Worm (Caenorhabditis elegans): ENCODE results near the gene VF13D12L.3.
"Not testable (repeated sequence)": the region's sequence is repeated elsewhere in the genome, so short reads cannot be mapped to it uniquely, and the experiment has no call there.

Gene VF13D12L.3

DNA sequence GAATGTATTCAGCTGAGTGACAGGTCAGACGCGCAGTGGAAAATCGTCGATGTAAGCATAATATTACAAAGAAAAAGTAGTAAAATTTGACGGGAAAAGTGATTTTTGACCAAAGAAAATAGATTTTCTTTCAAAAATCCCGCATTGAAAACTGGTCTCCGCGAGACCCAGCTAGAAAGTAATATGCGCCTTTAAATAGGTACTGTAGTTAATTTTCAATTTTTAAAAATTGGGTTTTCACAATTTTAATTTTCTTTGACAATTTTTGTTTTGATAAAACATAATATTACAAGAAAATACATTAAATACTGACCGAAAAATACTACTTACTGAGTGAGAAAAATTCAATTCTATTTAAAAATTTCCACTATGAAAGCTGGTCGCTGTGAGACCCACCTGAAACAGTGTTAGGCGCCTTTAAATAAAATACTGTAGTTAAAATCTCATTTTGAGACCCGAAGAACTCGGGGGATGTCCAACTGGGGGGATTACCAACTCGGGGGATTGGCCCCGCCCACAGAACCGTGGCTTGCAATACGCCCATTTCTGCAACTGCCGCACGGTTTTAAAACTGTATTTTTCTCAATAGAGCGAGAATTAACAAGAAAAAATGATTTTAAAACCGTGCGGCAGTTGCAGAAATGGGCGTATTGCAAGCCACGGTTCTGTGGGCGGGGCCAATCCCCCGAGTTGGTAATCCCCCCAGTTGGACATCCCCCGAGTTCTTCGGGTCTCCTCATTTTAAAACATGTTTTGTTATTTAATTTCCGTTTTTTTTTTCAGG lies 10.5 kb upstream of the VF13D12L.3 start, which contains the start of gene tars-1:
TSS of gene tars-1 (minus strand) at position 497 of the 784 bp plus-strand sequence.
- TF ChIP-seq ceh-91 (GFP tag; IDR thresholded peaks at IDR 0.05) = peak; percentile 69
- peak; percentile 48 for TF ChIP-seq snpc-3.4 (tag; optimal IDR thresholded peaks at IDR 0.05)
- TF ChIP-seq dox-1 (GFP tag; IDR thresholded peaks at IDR 0.05) = peak; percentile 41; the same call in 1 of the 2 replicates
- TF ChIP-seq madf-8 (GFP tag; conservative IDR thresholded peaks at IDR 0.05) = peak; percentile 81
- TF ChIP-seq D2030.7 (GFP tag; IDR thresholded peaks at IDR 0.05) = peak; percentile 75
- TF ChIP-seq lin-26 (GFP tag; IDR thresholded peaks at IDR 0.05) = peak; percentile 23; the same call in 1 of the 2 replicates
- peak; percentile 93 for TF ChIP-seq madf-6 (GFP tag; IDR thresholded peaks at IDR 0.05)
- TF ChIP-seq cebp-1 (GFP tag; IDR thresholded peaks at IDR 0.05) = not testable (repeated sequence)
- TF ChIP-seq cebp-1 (tag; optimal IDR thresholded peaks at IDR 0.05) = peak; percentile 1
- TF ChIP-seq ztf-18 (tag; optimal IDR thresholded peaks at IDR 0.05) = peak; percentile 15
- peak; percentile 14 for TF ChIP-seq F49E8.2 (tag; optimal IDR thresholded peaks at IDR 0.05; ENCODE audit: insufficient read depth)
- peak; percentile 80 for TF ChIP-seq ceh-100 (GFP tag; IDR thresholded peaks at IDR 0.05)
- 0 out of 2 replicates have a peak, but pooled peaks have one; percentile 9 for TF ChIP-seq egrh-3 (GFP tag; IDR thresholded peaks at IDR 0.05)
- TF ChIP-seq nhr-80 (tag; optimal IDR thresholded peaks at IDR 0.05) = peak; percentile 20
- peak; percentile 83 for TF ChIP-seq xnd-1 (tag; optimal IDR thresholded peaks at IDR 0.05)
- TF ChIP-seq dpl-1 (GFP tag; optimal IDR thresholded peaks at IDR 0.05) = peak; percentile 46
- peak; percentile 85 for TF ChIP-seq efl-1 (GFP tag; optimal IDR thresholded peaks at IDR 0.05)
- peak; percentile 77 for TF ChIP-seq mcd-1 (GFP tag; IDR thresholded peaks at IDR 0.05)
- TF ChIP-seq lin-54 (GFP tag; optimal IDR thresholded peaks at IDR 0.05) = peak; percentile 40
- TF ChIP-seq lsl-1 (GFP tag; optimal IDR thresholded peaks at IDR 0.05) = peak; percentile 95
- peak; percentile 93 for TF ChIP-seq F33H1.4 (GFP tag; IDR thresholded peaks at IDR 0.05)
- peak; percentile 26; the same call in 1 of the 2 replicates for TF ChIP-seq C06A6.2 (GFP tag; conservative IDR thresholded peaks at IDR 0.05)

DNA sequence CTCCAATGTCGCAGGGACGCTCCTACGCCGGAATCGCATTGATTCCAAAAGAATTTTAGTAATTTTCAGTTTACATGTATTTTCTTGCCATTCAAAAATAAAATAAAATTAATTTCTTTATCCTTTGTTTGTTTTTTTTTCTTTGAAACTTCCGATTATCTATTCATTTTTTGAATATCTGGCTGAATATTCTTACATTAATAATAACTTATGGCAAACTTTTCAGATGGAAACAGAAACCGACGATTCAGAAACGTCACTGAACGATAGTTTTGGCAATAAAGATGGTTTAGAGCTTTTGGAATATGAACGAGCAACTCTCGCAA lies 9.9 kb upstream of the VF13D12L.3 start, which contains the start of gene xpf-1:
TSS of gene xpf-1 (plus strand) at position 227 of the 326 bp plus-strand sequence.
- TF ChIP-seq snpc-1.3 (tag; optimal IDR thresholded peaks at IDR 0.05; ENCODE audit: insufficient read depth) (no peak), K11D2.4 (GFP tag; IDR thresholded peaks at IDR 0.05) (no peak), rcor-1 (GFP tag; IDR thresholded peaks at IDR 0.05) (no peak), D2030.7 (GFP tag; IDR thresholded peaks at IDR 0.05) (no peak), ceh-27 (GFP tag; optimal IDR thresholded peaks at IDR 0.05) (no peak), die-1 (tag; optimal IDR thresholded peaks at IDR 0.05) (no peak), nhr-120 (GFP tag; IDR thresholded peaks at IDR 0.05) (no peak)

DNA sequence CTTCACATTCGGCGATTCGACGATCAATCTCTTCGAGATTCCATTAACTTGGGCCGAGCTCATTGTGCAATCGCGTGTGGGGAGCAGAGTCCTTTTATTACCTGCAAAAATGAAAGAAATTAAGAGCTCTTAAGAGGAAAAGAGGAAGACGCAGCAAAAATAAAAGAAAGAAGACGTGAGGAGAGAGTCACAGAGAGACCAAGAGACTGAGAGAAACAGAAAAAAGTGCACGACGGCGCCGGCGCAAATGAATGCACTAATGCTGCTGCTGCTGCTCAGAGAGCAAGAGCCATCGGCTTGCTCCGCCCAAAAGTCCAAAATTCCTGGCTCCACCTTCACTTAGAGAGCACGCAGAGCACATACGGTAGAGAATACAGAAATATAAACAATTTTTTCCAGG lies 5.6 kb upstream of the VF13D12L.3 start, which contains the start of gene inos-1:
TSS of gene inos-1 (minus strand) at position 101 of the 400 bp plus-strand sequence.
- TF ChIP-seq hmg-20 (GFP tag; IDR thresholded peaks at IDR 0.05) (no peak), aptf-3 (GFP tag; IDR thresholded peaks at IDR 0.05) (0 out of 2 replicates have a peak, but pooled peaks have one; percentile 28), zfh-2 (GFP tag; conservative IDR thresholded peaks at IDR 0.05) (0 out of 2 replicates have a peak, but pooled peaks have one; percentile 33)

DNA sequence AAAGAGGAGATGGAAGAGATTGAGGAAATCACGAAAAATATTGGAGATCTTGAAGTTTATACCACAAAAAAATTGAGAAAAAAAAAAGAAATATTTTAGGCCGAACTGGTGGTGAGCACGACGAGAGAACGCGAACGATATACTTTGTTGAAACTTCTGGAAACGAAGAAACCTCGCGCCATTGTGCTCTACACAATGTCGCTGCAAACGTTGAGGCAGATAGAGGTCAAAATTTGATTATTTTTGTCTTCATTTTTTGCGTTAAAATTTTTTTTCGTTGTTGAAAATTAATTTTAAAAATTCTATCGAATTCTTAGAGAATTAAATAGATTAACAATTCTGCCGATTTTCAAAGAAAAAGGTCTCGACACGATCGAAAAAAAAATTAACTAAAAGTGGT lies 5.2 kb upstream of the VF13D12L.3 start:
- no peak for TF ChIP-seq ZK185.1 (tag; optimal IDR thresholded peaks at IDR 0.05; ENCODE audit: poor library complexity, severe bottlenecking)
- TF ChIP-seq madf-8 (GFP tag; conservative IDR thresholded peaks at IDR 0.05) = 0 out of 2 replicates have a peak, but pooled peaks have one; percentile 17
- TF ChIP-seq unc-62 (GFP tag; optimal IDR thresholded peaks at IDR 0.05) = no peak
- TF ChIP-seq Y53G8AR.9 (GFP tag; conservative IDR thresholded peaks at IDR 0.05) = no peak
- no peak for TF ChIP-seq attf-3 (GFP tag; conservative IDR thresholded peaks at IDR 0.05)
- TF ChIP-seq xnd-1 (tag; optimal IDR thresholded peaks at IDR 0.05) = peak; percentile 31
- TF ChIP-seq F33H1.4 (GFP tag; IDR thresholded peaks at IDR 0.05) = peak; percentile 44
- no peak for TF ChIP-seq ztf-22 (GFP tag; optimal IDR thresholded peaks at IDR 0.05)
- peak; percentile 81; the same call in 1 of the 2 replicates for TF ChIP-seq hsf-1 (GFP tag; IDR thresholded peaks at IDR 0.05)
- TF ChIP-seq ceh-91 (GFP tag; IDR thresholded peaks at IDR 0.05) = peak; percentile 16; the same call in 1 of the 2 replicates
- TF ChIP-seq bed-2 (GFP tag; IDR thresholded peaks at IDR 0.05) = no peak
- TF ChIP-seq madf-6 (GFP tag; IDR thresholded peaks at IDR 0.05) = peak; percentile 77
- TF ChIP-seq T07F8.4 (tag; optimal IDR thresholded peaks at IDR 0.05) = no peak
- TF ChIP-seq efl-1 (GFP tag; optimal IDR thresholded peaks at IDR 0.05) = peak; percentile 59
- no peak for TF ChIP-seq bed-1 (GFP tag; IDR thresholded peaks at IDR 0.05)

Data from whole organism, young adult.